Worm (Caenorhabditis elegans): ENCODE measurements around the gene best-15.

The best-15 gene

ce11 chrIV:10819049-10819448 is 13.0 kb downstream of the best-15 start:
- TF ChIP-seq W03F9.2 (tag; optimal IDR thresholded peaks at IDR 0.05) (no peak), him-1 (tag; optimal IDR thresholded peaks at IDR 0.05) (no peak), dao-5 (tag; optimal IDR thresholded peaks at IDR 0.05) (no peak)

- TF ChIP-seq him-1 (tag; optimal IDR thresholded peaks at IDR 0.05), result no peak
- no peak for TF ChIP-seq W03F9.2 (tag; optimal IDR thresholded peaks at IDR 0.05)
These were observed 15.0 kb downstream of the best-15 start for ce11 chrIV:10817030-10817429.

ce11 chrIV:10815950-10816349 is 16.1 kb downstream of the best-15 start:
- TF ChIP-seq dao-5 (tag; optimal IDR thresholded peaks at IDR 0.05) (no peak), W03F9.2 (tag; optimal IDR thresholded peaks at IDR 0.05) (no peak), him-1 (tag; optimal IDR thresholded peaks at IDR 0.05) (no peak)

ce11 chrIV:10812099-10812498 is 19.9 kb downstream of the best-15 start, which contains the start of gene miz-1:
Gene miz-1, plus strand, starts transcription at chrIV:10812399.
- TF ChIP-seq W03F9.2 (tag; optimal IDR thresholded peaks at IDR 0.05), result no peak
- no peak for TF ChIP-seq him-1 (tag; optimal IDR thresholded peaks at IDR 0.05)
- TF ChIP-seq dao-5 (tag; optimal IDR thresholded peaks at IDR 0.05), result no peak

ce11 chrIV:10811388-10811787 is 20.7 kb downstream of the best-15 start:
- TF ChIP-seq W03F9.2 (tag; optimal IDR thresholded peaks at IDR 0.05) (no peak), him-1 (tag; optimal IDR thresholded peaks at IDR 0.05) (no peak), dao-5 (tag; optimal IDR thresholded peaks at IDR 0.05) (no peak)

ce11 chrIV:10810820-10811219 is 21.2 kb downstream of the best-15 start:
- TF ChIP-seq dao-5 (tag; optimal IDR thresholded peaks at IDR 0.05), result no peak
- no peak for TF ChIP-seq him-1 (tag; optimal IDR thresholded peaks at IDR 0.05)
- TF ChIP-seq W03F9.2 (tag; optimal IDR thresholded peaks at IDR 0.05), result no peak

ce11 chrIV:10803973-10804372 is 28.1 kb downstream of the best-15 start:
- TF ChIP-seq him-1 (tag; optimal IDR thresholded peaks at IDR 0.05), result no peak
- TF ChIP-seq W03F9.2 (tag; optimal IDR thresholded peaks at IDR 0.05), result no peak
- TF ChIP-seq dao-5 (tag; optimal IDR thresholded peaks at IDR 0.05), result no peak

- TF ChIP-seq W03F9.2 (tag; optimal IDR thresholded peaks at IDR 0.05) (no peak), him-1 (tag; optimal IDR thresholded peaks at IDR 0.05) (no peak), dao-5 (tag; optimal IDR thresholded peaks at IDR 0.05) (no peak)
These were observed 32.7 kb downstream of the best-15 start, which contains the start of gene zipt-2.1 for ce11 chrIV:10799354-10799753. Gene zipt-2.1, plus strand, starts transcription at chrIV:10799654.

- TF ChIP-seq him-1 (tag; optimal IDR thresholded peaks at IDR 0.05), result no peak
- no peak for TF ChIP-seq W03F9.2 (tag; optimal IDR thresholded peaks at IDR 0.05)
These were observed 33.4 kb downstream of the best-15 start for ce11 chrIV:10798604-10799003.

ce11 chrIV:10796707-10797106 is 35.3 kb downstream of the best-15 start:
- TF ChIP-seq W03F9.2 (tag; optimal IDR thresholded peaks at IDR 0.05) (no peak), dao-5 (tag; optimal IDR thresholded peaks at IDR 0.05) (no peak), him-1 (tag; optimal IDR thresholded peaks at IDR 0.05) (no peak)

ce11 chrIV:10795678-10796077 is 36.4 kb downstream of the best-15 start:
- TF ChIP-seq dao-5 (tag; optimal IDR thresholded peaks at IDR 0.05) (no peak), him-1 (tag; optimal IDR thresholded peaks at IDR 0.05) (no peak), W03F9.2 (tag; optimal IDR thresholded peaks at IDR 0.05) (no peak)

- no peak for TF ChIP-seq him-1 (tag; optimal IDR thresholded peaks at IDR 0.05)
These were observed 41.7 kb downstream of the best-15 start, which contains the start of gene pept-2 for ce11 chrIV:10790353-10790752. Gene pept-2, plus strand, starts transcription at chrIV:10790653.

- no peak for TF ChIP-seq dao-5 (tag; optimal IDR thresholded peaks at IDR 0.05)
These were observed 45.3 kb downstream of the best-15 start, which contains the start of gene srd-7 for ce11 chrIV:10786731-10787130. Gene srd-7, minus strand, starts transcription at chrIV:10786831.

ce11 chrIV:10784085-10784484 is 48.0 kb downstream of the best-15 start:
- TF ChIP-seq W03F9.2 (tag; optimal IDR thresholded peaks at IDR 0.05), result no peak
- no peak for TF ChIP-seq dao-5 (tag; optimal IDR thresholded peaks at IDR 0.05)
- TF ChIP-seq him-1 (tag; optimal IDR thresholded peaks at IDR 0.05), result no peak

ce11 chrIV:10782014-10782413 is 50.0 kb downstream of the best-15 start:
- TF ChIP-seq W03F9.2 (tag; optimal IDR thresholded peaks at IDR 0.05), result no peak
- no peak for TF ChIP-seq dao-5 (tag; optimal IDR thresholded peaks at IDR 0.05)
- TF ChIP-seq him-1 (tag; optimal IDR thresholded peaks at IDR 0.05), result no peak

- TF ChIP-seq W03F9.2 (tag; optimal IDR thresholded peaks at IDR 0.05) (no peak), dao-5 (tag; optimal IDR thresholded peaks at IDR 0.05) (no peak), him-1 (tag; optimal IDR thresholded peaks at IDR 0.05) (no peak)
These were observed 50.7 kb downstream of the best-15 start for ce11 chrIV:10781346-10781745.
